Worm (Caenorhabditis elegans) whole organism, midembryonic: ENCODE measurements around the gene C36E6.8.

Source experiments
- T22C8.4 ChIP-seq: fragments of 200-800 bp; sonication (Bioruptor generic); IDR thresholded peaks from 2 replicates; pipeline ENCODE4 v1.3.6; 2022; ENCODE audit warnings: missing genetic modification characterization, missing compliant biosample characterization
- cog-1 ChIP-seq: sonication (generic microtip); optimal IDR thresholded peaks from 2 replicates; lab custom pipeline; 2016; ENCODE audit warnings: missing genetic modification characterization, missing compliant biosample characterization
- flt-1 ChIP-seq: fragments of 200-800 bp; sonication (Bioruptor generic); IDR thresholded peaks from 2 replicates; pipeline ENCODE4 v1.3.6; 2022; ENCODE audit warnings: missing genetic modification characterization, missing compliant biosample characterization
- klf-2 ChIP-seq: fragments of 200-800 bp; sonication (Bioruptor generic); conservative IDR thresholded peaks from 2 replicates; pipeline ENCODE4 v1.3.6; 2022; ENCODE audit warnings: missing genetic modification reagents, missing genetic modification characterization, missing compliant biosample characterization
- med-1 ChIP-seq: sonication (generic microtip); optimal IDR thresholded peaks from 2 replicates; lab custom pipeline; 2017; ENCODE audit warnings: missing genetic modification characterization, mild to moderate bottlenecking, missing compliant biosample characterization, antibody characterized with exemption, missing genetic modification reagents; ENCODE audit not compliant: insufficient read depth
- ref-1 ChIP-seq: fragments of 200-800 bp; sonication (Bioruptor generic); conservative IDR thresholded peaks from 2 replicates; pipeline ENCODE4 v1.3.6; 2022; ENCODE audit warnings: missing genetic modification reagents, missing genetic modification characterization, missing compliant biosample characterization
- tab-1 ChIP-seq: fragments of 200-800 bp; sonication (Bioruptor generic); IDR thresholded peaks from 2 replicates; pipeline ENCODE4 v1.3.6; 2022; ENCODE audit warnings: missing genetic modification characterization, missing compliant biosample characterization
- ztf-23 ChIP-seq: fragments of 200-800 bp; sonication (Bioruptor generic); IDR thresholded peaks from 2 replicates; pipeline ENCODE4 v1.3.6; 2022; ENCODE audit warnings: missing genetic modification reagents, missing genetic modification characterization, missing compliant biosample characterization
- ztf-29 ChIP-seq: fragments of 200-800 bp; sonication (Bioruptor generic); IDR thresholded peaks from 2 replicates; pipeline ENCODE4 v1.3.6; 2022; ENCODE audit warnings: missing genetic modification reagents, missing genetic modification characterization, missing compliant biosample characterization

C36E6.8 gene

DNA sequence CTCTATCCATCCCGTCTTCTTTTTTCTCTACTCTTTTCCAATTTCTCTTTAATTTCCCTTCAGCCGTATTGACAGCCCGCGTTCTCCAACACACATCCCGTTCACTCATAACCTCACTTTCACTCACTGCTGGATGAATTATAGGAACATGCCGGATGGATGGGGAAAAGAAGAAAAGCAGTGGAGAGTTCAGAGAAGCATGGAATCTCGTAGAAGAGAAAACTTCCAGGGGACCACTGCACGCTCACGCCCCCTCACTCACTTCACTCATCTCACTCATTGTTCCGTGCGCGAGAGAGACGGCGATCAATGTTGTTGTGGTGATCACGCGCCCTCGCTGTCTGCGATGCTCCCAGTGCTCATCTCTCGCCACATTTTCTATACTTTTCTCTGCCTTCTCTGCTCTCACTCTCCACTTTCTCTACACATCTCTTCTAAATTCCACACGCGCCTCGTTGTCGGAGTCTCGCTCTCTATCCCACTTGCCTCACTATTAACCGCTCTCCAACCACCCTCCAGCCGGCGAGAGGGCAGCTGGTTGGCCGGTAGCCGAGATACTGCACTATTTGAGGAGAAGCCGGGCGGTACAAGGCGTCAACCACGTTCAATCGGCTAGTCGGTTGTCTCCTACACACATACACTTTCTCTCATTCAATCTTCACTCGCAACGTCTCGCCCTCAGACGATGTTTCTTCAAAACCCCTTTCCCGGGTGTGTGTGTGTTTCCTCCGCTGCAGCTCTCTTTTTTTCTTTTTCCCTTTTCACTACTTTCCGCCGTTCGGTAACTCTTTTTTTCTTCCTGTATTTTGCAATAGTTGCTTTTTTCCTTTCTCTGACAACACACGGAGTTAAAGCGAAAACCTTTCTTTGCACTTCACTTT, 41.4 kb downstream of the C36E6.8 start:
- TF ChIP-seq klf-2, result no peak
- peak; percentile 29; the same call in 1 of the 2 replicates for TF ChIP-seq T22C8.4 (GFP tag; lab: Robert Waterston, UW)
- 0 out of 2 replicates have a peak, but pooled peaks have one; percentile 20 for TF ChIP-seq ztf-23
- no peak for TF ChIP-seq med-1 (GFP tag; lab: Kevin White, UChicago)
- peak; percentile 86 for TF ChIP-seq cog-1 (tag; lab: Kevin White, UChicago)
- peak; percentile 40; the same call in 1 of the 2 replicates for TF ChIP-seq flt-1 (GFP tag; lab: Robert Waterston, UW)
- peak; percentile 62; the same call in 1 of the 2 replicates for TF ChIP-seq tab-1
- peak; percentile 41; the same call in 1 of the 2 replicates for TF ChIP-seq ztf-29 (GFP tag; lab: Robert Waterston, UW)
- no peak for TF ChIP-seq ref-1 (GFP tag; lab: Robert Waterston, UW)

DNA sequence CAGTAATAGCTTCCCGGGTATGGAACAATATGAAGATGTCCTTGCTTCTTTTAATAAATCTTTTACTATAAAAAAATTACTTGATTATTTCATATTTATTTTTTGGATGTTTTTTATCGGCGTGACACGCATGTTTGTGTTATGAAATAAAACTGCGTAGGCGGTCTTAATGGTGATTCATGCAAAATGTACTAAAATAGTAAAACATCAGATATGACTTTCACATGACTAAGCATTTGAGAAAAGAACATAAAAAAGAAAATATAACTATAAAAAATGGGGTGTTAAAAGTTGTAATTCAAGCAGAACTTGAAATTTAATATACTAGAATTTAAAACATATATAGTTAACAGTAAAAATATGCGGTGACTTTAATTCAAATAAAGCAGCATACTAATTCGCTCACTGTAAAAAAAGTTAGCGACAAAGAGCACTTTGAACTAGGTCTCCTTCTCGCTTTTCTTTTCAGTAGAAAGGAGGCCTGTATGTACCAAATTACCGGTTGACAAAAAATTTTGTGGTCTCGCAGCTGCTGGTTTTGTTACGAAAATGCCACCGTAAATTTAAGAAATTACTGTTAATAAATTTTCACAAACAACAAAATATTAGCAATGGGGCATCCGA, 43.5 kb downstream of the C36E6.8 start:
- TF ChIP-seq klf-2, result no peak
- TF ChIP-seq T22C8.4 (GFP tag; lab: Robert Waterston, UW), result no peak
- no peak for TF ChIP-seq ref-1 (GFP tag; lab: Robert Waterston, UW)
- no peak for TF ChIP-seq med-1 (GFP tag; lab: Kevin White, UChicago)
- TF ChIP-seq ztf-23, result no peak
- TF ChIP-seq cog-1 (tag; lab: Kevin White, UChicago), result no peak
- TF ChIP-seq tab-1, result no peak
- TF ChIP-seq flt-1 (GFP tag; lab: Robert Waterston, UW), result no peak
- TF ChIP-seq ztf-29 (GFP tag; lab: Robert Waterston, UW), result no peak

DNA sequence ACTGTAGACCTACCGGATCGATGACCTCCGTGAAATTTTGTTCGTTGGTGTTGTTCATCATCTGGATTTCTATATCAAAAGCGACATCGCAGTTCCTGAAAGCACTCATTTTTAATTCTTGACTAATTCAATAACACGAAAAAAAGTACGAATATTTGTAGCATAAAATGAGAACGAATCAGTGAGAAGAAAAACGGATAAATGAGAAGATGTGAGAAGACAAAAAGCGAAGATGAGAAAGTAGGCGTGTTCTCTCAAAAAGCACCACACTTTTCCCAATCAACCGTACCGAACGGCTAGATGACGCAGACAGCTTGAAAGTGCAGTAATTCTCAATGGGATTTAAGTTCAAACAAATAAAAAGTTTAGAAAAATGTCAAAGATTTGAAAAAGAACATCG, 48.2 kb downstream of the C36E6.8 start, which contains the start of gene npr-24:
Gene npr-24 (minus strand): TSS at position 101 of the 400 bp plus-strand sequence.
- TF ChIP-seq med-1 (GFP tag; lab: Kevin White, UChicago), result no peak
- no peak for TF ChIP-seq ref-1 (GFP tag; lab: Robert Waterston, UW)
